Fruit fly (Drosophila melanogaster): ENCODE measurements around the gene CG10481.

dm6 chr2L:19892450-19892849, at the start of gene CG10481:
- TF ChIP-seq usp (GFP tag; optimal IDR thresholded peaks at IDR 0.05) (no peak), dl (GFP tag; optimal IDR thresholded peaks at IDR 0.05; ENCODE audit: insufficient read depth in 1 of 2, partially characterized antibody in 2 of 2) (no peak), dmrt93B (GFP tag; optimal IDR thresholded peaks at IDR 0.05) (no peak), psq (GFP tag; optimal IDR thresholded peaks at IDR 0.05) (no peak), Myc (optimal IDR thresholded peaks at IDR 0.05) (no peak), OdsH (GFP tag; optimal IDR thresholded peaks at IDR 0.05) (no peak), Vsx2 (GFP tag; optimal IDR thresholded peaks at IDR 0.05; ENCODE audit: partially characterized antibody) (no peak), Dfd (GFP tag; optimal IDR thresholded peaks at IDR 0.05) (no peak), h (GFP tag; optimal IDR thresholded peaks at IDR 0.05) (no peak), woc (GFP tag; optimal IDR thresholded peaks at IDR 0.05) (no peak), Abd-B (GFP tag; optimal IDR thresholded peaks at IDR 0.05) (no peak), jim (GFP tag; optimal IDR thresholded peaks at IDR 0.05) (no peak), CrebA (GFP tag; optimal IDR thresholded peaks at IDR 0.05; ENCODE audit: borderline replicate concordance) (no peak), Hr78 (GFP tag; optimal IDR thresholded peaks at IDR 0.05) (no peak)

Measured in whole organism, wandering third instar larva.